Worm (Caenorhabditis elegans): Measurements from ENCODE around the gene R13H9.6.
"Not testable (repeated sequence)": the region's sequence is repeated elsewhere in the genome, so short reads cannot be mapped to it uniquely, and the experiment has no call there.

ce11 chrIV:5064961-5065360 is 3.5 kb downstream of the R13H9.6 start, which contains the start of gene msp-53:
- not testable (repeated sequence) for TF ChIP-seq nhr-12 (tag; optimal IDR thresholded peaks at IDR 0.05); mdl-1 (tag; optimal IDR thresholded peaks at IDR 0.05); mab-5 (tag; optimal IDR thresholded peaks at IDR 0.05); nhr-23 (tag; optimal IDR thresholded peaks at IDR 0.05); unc-62 (GFP tag; optimal IDR thresholded peaks at IDR 0.05); nhr-237 (tag; optimal IDR thresholded peaks at IDR 0.05); lsy-2 (tag; optimal IDR thresholded peaks at IDR 0.05)
